Fruit fly (Drosophila melanogaster): ENCODE measurements around the gene Or67b.

DNA sequence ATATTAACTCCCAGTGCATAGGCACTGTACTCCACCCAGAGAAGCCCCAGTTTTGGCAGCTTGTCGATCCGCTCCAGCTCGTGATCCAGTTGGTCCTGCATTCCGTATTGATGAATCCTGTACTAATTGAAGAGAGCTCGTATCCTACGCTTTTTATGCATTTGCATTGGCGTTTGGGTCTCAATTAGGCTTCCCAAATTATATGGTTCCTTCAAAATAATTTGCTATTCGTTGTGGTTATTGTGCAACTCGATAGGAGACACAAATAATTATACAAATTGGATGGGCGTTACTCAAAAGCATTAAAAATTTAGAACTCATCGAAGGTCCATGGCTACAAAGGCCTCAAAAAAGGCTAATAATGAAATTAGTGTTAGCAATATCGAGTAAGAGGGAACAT, at the start of gene Or67b:
- TF ChIP-seq Dll (optimal IDR thresholded peaks at IDR 0.05): no peak
- TF ChIP-seq usp (GFP tag; optimal IDR thresholded peaks at IDR 0.05): no peak
- TF ChIP-seq psq (optimal IDR thresholded peaks at IDR 0.05): no peak

Data from whole organism.